Worm (Caenorhabditis elegans) whole organism, young adult: Measurements from ENCODE around the gene F41H10.4.
A peak's percentile ranks its signal among the peaks of the same experiment; 100 is the strongest.

Experiments
- B0019.2 ChIP-seq: fragments of 200-800 bp; sonication (Bioruptor generic); conservative IDR thresholded peaks from 2 replicates; pipeline ENCODE4 v1.3.6; 2022; ENCODE audit warnings: missing genetic modification reagents, missing genetic modification characterization, missing compliant biosample characterization
- B0035.1 ChIP-seq: sonication (generic microtip); optimal IDR thresholded peaks from 2 replicates; lab custom pipeline; 2016; ENCODE audit warnings: missing genetic modification characterization, mild to moderate bottlenecking, missing compliant biosample characterization, missing genotype, missing genetic modification reagents
- F39B2.1 ChIP-seq: fragments of 200-800 bp; sonication (Bioruptor generic); IDR thresholded peaks from 2 replicates; pipeline ENCODE4 v1.3.6; 2022; ENCODE audit warnings: missing genetic modification reagents, missing genetic modification characterization, missing compliant biosample characterization
- F57A8.1 ChIP-seq: fragments of 200-800 bp; sonication (Bioruptor generic); optimal IDR thresholded peaks from 2 replicates; lab custom pipeline; 2018; ENCODE audit warnings: mild to moderate bottlenecking, missing genetic modification characterization, moderate library complexity, missing compliant biosample characterization
- F57C9.4 ChIP-seq: sonication (generic microtip); optimal IDR thresholded peaks from 2 replicates; lab custom pipeline; 2017; ENCODE audit warnings: mild to moderate bottlenecking, missing genetic modification characterization, missing compliant biosample characterization
- K12H6.12 ChIP-seq: fragments of 200-800 bp; sonication (Bioruptor generic); optimal IDR thresholded peaks from 2 replicates; lab custom pipeline; 2018; ENCODE audit warnings: mild to moderate bottlenecking, missing genetic modification characterization, missing compliant biosample characterization
- T07F8.4 ChIP-seq: sonication (generic microtip); optimal IDR thresholded peaks from 2 replicates; lab custom pipeline; 2016; ENCODE audit warnings: mild to moderate bottlenecking, missing genetic modification characterization, moderate library complexity, missing compliant biosample characterization
- Y53F4B.3 ChIP-seq: fragments of 200-800 bp; sonication (Bioruptor generic); IDR thresholded peaks from 2 replicates; pipeline ENCODE4 v1.3.6; 2022; ENCODE audit warnings: missing genetic modification reagents, missing genetic modification characterization, missing compliant biosample characterization
- Y53G8AR.9 ChIP-seq: fragments of 200-800 bp; sonication (Bioruptor generic); conservative IDR thresholded peaks from 2 replicates; pipeline ENCODE4 v1.3.6; 2022; ENCODE audit warnings: missing genetic modification reagents, missing genetic modification characterization, missing compliant biosample characterization
- Y56A3A.18 ChIP-seq: fragments of 200-800 bp; sonication (Bioruptor generic); IDR thresholded peaks from 2 replicates; pipeline ENCODE4 v1.3.6; 2022; ENCODE audit warnings: missing genetic modification reagents, missing genetic modification characterization, missing compliant biosample characterization
- Y79H2A.3 ChIP-seq: fragments of 200-800 bp; sonication (Bioruptor generic); conservative IDR thresholded peaks from 2 replicates; pipeline ENCODE4 v1.3.6; 2022; ENCODE audit warnings: missing genetic modification reagents, missing genetic modification characterization, missing compliant biosample characterization
- Y95B8A.8 ChIP-seq: fragments of 200-800 bp; sonication (Bioruptor generic); IDR thresholded peaks from 2 replicates; pipeline ENCODE4 v1.3.6; 2022; ENCODE audit warnings: missing genetic modification reagents, missing genetic modification characterization, missing compliant biosample characterization
- ZK185.1 ChIP-seq: sonication (generic microtip); optimal IDR thresholded peaks from 2 replicates; lab custom pipeline; 2016; ENCODE audit warnings: mild to moderate bottlenecking, missing genetic modification characterization, missing compliant biosample characterization; ENCODE audit not compliant: poor library complexity, severe bottlenecking
- akir-1 ChIP-seq: fragments of 200-800 bp; sonication (Bioruptor generic); optimal IDR thresholded peaks from 2 replicates; lab custom pipeline; 2018; ENCODE audit warnings: mild to moderate bottlenecking, missing genetic modification characterization, moderate library complexity, missing compliant biosample characterization
- aptf-2 ChIP-seq: fragments of 200-800 bp; sonication (Bioruptor generic); conservative IDR thresholded peaks from 2 replicates; pipeline ENCODE4 v1.3.6; 2022; ENCODE audit warnings: missing genetic modification reagents, missing genetic modification characterization, missing compliant biosample characterization
- attf-6 ChIP-seq: fragments of 200-800 bp; sonication (Bioruptor generic); IDR thresholded peaks from 2 replicates; pipeline ENCODE4 v1.3.6; 2022; ENCODE audit warnings: missing genetic modification reagents, missing genetic modification characterization, missing compliant biosample characterization
- bed-1 ChIP-seq: fragments of 200-800 bp; sonication (Bioruptor generic); IDR thresholded peaks from 2 replicates; pipeline ENCODE4 v1.3.6; 2022; ENCODE audit warnings: missing genetic modification reagents, missing genetic modification characterization, missing compliant biosample characterization
- bed-2 ChIP-seq: fragments of 200-800 bp; sonication (Bioruptor generic); IDR thresholded peaks from 2 replicates; pipeline ENCODE4 v1.3.6; 2022; ENCODE audit warnings: missing genetic modification reagents, missing genetic modification characterization, missing compliant biosample characterization
- ceh-27 ChIP-seq: fragments of 200-800 bp; sonication (Bioruptor generic); optimal IDR thresholded peaks from 2 replicates; lab custom pipeline; 2018; ENCODE audit warnings: mild to moderate bottlenecking, missing genetic modification characterization, moderate library complexity, missing compliant biosample characterization
- ceh-40 ChIP-seq: fragments of 200-800 bp; sonication (Bioruptor generic); IDR thresholded peaks from 2 replicates; pipeline ENCODE4 v1.3.6; 2022; ENCODE audit warnings: missing genetic modification characterization, missing compliant biosample characterization
- ceh-91 ChIP-seq: fragments of 200-800 bp; sonication (Bioruptor generic); IDR thresholded peaks from 2 replicates; pipeline ENCODE4 v1.3.6; 2022; ENCODE audit warnings: missing genetic modification reagents, missing genetic modification characterization, missing compliant biosample characterization
- chd-7 ChIP-seq: sonication (generic microtip); optimal IDR thresholded peaks from 2 replicates; lab custom pipeline; 2016; ENCODE audit warnings: mild to moderate bottlenecking, missing genetic modification characterization, moderate library complexity, missing compliant biosample characterization
- dox-1 ChIP-seq: fragments of 200-800 bp; sonication (Bioruptor generic); IDR thresholded peaks from 2 replicates; pipeline ENCODE4 v1.3.6; 2022; ENCODE audit warnings: missing genetic modification reagents, missing genetic modification characterization, missing compliant biosample characterization
- dpff-1 ChIP-seq: sonication (generic microtip); optimal IDR thresholded peaks from 2 replicates; lab custom pipeline; 2017; ENCODE audit warnings: mild to moderate bottlenecking, missing genetic modification characterization, missing compliant biosample characterization
- egl-18 ChIP-seq: fragments of 200-800 bp; sonication (Bioruptor generic); IDR thresholded peaks from 2 replicates; pipeline ENCODE4 v1.3.6; 2022; ENCODE audit warnings: missing genetic modification reagents, missing genetic modification characterization, missing compliant biosample characterization
- egl-44 ChIP-seq: fragments of 200-800 bp; sonication (Bioruptor generic); IDR thresholded peaks from 2 replicates; pipeline ENCODE4 v1.3.6; 2022; ENCODE audit warnings: missing genetic modification reagents, missing genetic modification characterization, missing compliant biosample characterization
- him-1 ChIP-seq: sonication (generic microtip); optimal IDR thresholded peaks from 2 replicates; lab custom pipeline; 2016; ENCODE audit warnings: missing genotype, missing genetic modification reagents, missing genetic modification characterization, missing compliant biosample characterization
- hlh-26 ChIP-seq: fragments of 200-800 bp; sonication (Bioruptor generic); conservative IDR thresholded peaks from 2 replicates; pipeline ENCODE4 v1.3.6; 2022; ENCODE audit warnings: missing genetic modification reagents, missing genetic modification characterization, missing compliant biosample characterization
- let-607 ChIP-seq, 2 experiments: fragments of 200-800 bp in 1 of 2; sonication (Bioruptor generic) in 1 of 2; sonication (generic microtip) in 1 of 2; optimal IDR thresholded peaks; 2 replicates each; lab custom pipeline; 2016 to 2018; ENCODE audit warnings: mild to moderate bottlenecking in 2 of 2, missing compliant biosample characterization in 2 of 2, missing genetic modification characterization in 2 of 2, moderate library complexity in 2 of 2, missing genotype in 1 of 2
- lin-54 ChIP-seq: fragments of 200-800 bp; sonication (Bioruptor generic); optimal IDR thresholded peaks from 2 replicates; lab custom pipeline; 2018; ENCODE audit warnings: mild to moderate bottlenecking, missing genetic modification characterization, missing compliant biosample characterization
- lir-1 ChIP-seq: fragments of 200-800 bp; sonication (Bioruptor generic); conservative IDR thresholded peaks from 2 replicates; pipeline ENCODE4 v1.3.6; 2022; ENCODE audit warnings: missing genetic modification reagents, missing genetic modification characterization, missing compliant biosample characterization
- mcd-1 ChIP-seq: fragments of 200-800 bp; sonication (Bioruptor generic); IDR thresholded peaks from 2 replicates; pipeline ENCODE4 v1.3.6; 2022; ENCODE audit warnings: missing genetic modification reagents, missing genetic modification characterization, missing compliant biosample characterization
- mes-4 ChIP-seq: sonication (generic microtip); optimal IDR thresholded peaks from 2 replicates; lab custom pipeline; 2016; ENCODE audit warnings: missing genotype, missing genetic modification characterization, missing compliant biosample characterization
- nfyb-1 ChIP-seq: fragments of 200-800 bp; sonication (Bioruptor generic); IDR thresholded peaks from 2 replicates; pipeline ENCODE4 v1.3.6; 2022; ENCODE audit warnings: missing genetic modification reagents, missing genetic modification characterization, missing compliant biosample characterization
- nhr-120 ChIP-seq: fragments of 200-800 bp; sonication (Bioruptor generic); IDR thresholded peaks from 2 replicates; pipeline ENCODE4 v1.3.6; 2022; ENCODE audit warnings: missing genetic modification characterization, missing compliant biosample characterization
- nhr-27 ChIP-seq: fragments of 200-800 bp; sonication (Bioruptor generic); optimal IDR thresholded peaks from 2 replicates; lab custom pipeline; 2018; ENCODE audit warnings: mild to moderate bottlenecking, missing genetic modification characterization, moderate library complexity, missing compliant biosample characterization
- rcor-1 ChIP-seq: fragments of 200-800 bp; sonication (Bioruptor generic); IDR thresholded peaks from 2 replicates; pipeline ENCODE4 v1.3.6; 2022; ENCODE audit warnings: missing genetic modification reagents, missing genetic modification characterization, missing compliant biosample characterization
- rpc-1 ChIP-seq, 2 experiments: fragments of 150-350 bp in 1 of 2; sonication (generic microtip) in 1 of 2; optimal IDR thresholded peaks; 2 replicates each; lab custom pipeline; 2014 to 2018; ENCODE audit warnings: missing biosample characterization in 1 of 2, missing genetic modification characterization in 1 of 2, missing genetic modification reagents in 1 of 2, missing genotype in 1 of 2
- sdz-38 ChIP-seq: sonication (generic microtip); optimal IDR thresholded peaks from 2 replicates; lab custom pipeline; 2016; ENCODE audit warnings: missing genotype, missing genetic modification characterization, missing compliant biosample characterization
- snpc-1.1 ChIP-seq: sonication (generic microtip); optimal IDR thresholded peaks from 2 replicates; lab custom pipeline; 2017; ENCODE audit warnings: missing genetic modification characterization, mild to moderate bottlenecking, missing compliant biosample characterization, antibody characterized with exemption, moderate library complexity, missing genotype, missing genetic modification reagents; ENCODE audit not compliant: insufficient read depth
- snpc-1.3 ChIP-seq: sonication (generic microtip); optimal IDR thresholded peaks from 2 replicates; lab custom pipeline; 2017; ENCODE audit warnings: missing genetic modification characterization, mild to moderate bottlenecking, missing compliant biosample characterization, antibody characterized with exemption, moderate library complexity, missing genotype, missing genetic modification reagents; ENCODE audit not compliant: insufficient read depth
- snpc-3.4 ChIP-seq: sonication (generic microtip); optimal IDR thresholded peaks from 2 replicates; lab custom pipeline; 2017; ENCODE audit warnings: missing genetic modification characterization, mild to moderate bottlenecking, missing compliant biosample characterization, antibody characterized with exemption, moderate library complexity, missing genotype, missing genetic modification reagents
- snpc-4 ChIP-seq, 5 experiments: fragments of 150-350 bp in 1 of 5; sonication (generic microtip) in 4 of 5; optimal IDR thresholded peaks; 2 replicates each; lab custom pipeline; 2014 to 2018; ENCODE audit warnings: missing genetic modification characterization in 5 of 5, missing biosample characterization in 3 of 5, antibody characterized with exemption in 2 of 5, mild to moderate bottlenecking in 2 of 5, missing compliant biosample characterization in 2 of 5, missing genotype in 2 of 5, moderate library complexity in 2 of 5, missing genetic modification reagents in 1 of 5
- unc-130 ChIP-seq: sonication (generic microtip); optimal IDR thresholded peaks from 2 replicates; lab custom pipeline; 2016; ENCODE audit warnings: missing genetic modification reagents, missing genetic modification characterization, missing compliant biosample characterization
- xnd-1 ChIP-seq: sonication (generic microtip); optimal IDR thresholded peaks from 2 replicates; lab custom pipeline; 2016; ENCODE audit warnings: missing genotype, missing genetic modification reagents, missing genetic modification characterization, missing compliant biosample characterization
- ztf-18 ChIP-seq: sonication (generic microtip); optimal IDR thresholded peaks from 2 replicates; lab custom pipeline; 2016; ENCODE audit warnings: missing genotype, mild to moderate bottlenecking, missing genetic modification characterization, missing compliant biosample characterization
- ztf-26 ChIP-seq: sonication (generic microtip); optimal IDR thresholded peaks from 2 replicates; lab custom pipeline; 2017; ENCODE audit warnings: missing genetic modification characterization, missing compliant biosample characterization

Gene F41H10.4

ce11 chrIV:5317106-5317505, 47.3 kb upstream of the F41H10.4 start (continued):
- TF ChIP-seq let-607 (tag; optimal IDR thresholded peaks at IDR 0.05; lab: Kevin White, UChicago) (no peak), Y53F4B.3 (GFP tag; lab: Robert Waterston, UW) (no peak), sdz-38 (tag; lab: Kevin White, UChicago) (no peak), ceh-27 (GFP tag; lab: Kevin White, UChicago) (no peak), bed-1 (GFP tag; lab: Robert Waterston, UW) (no peak), Y79H2A.3 (no peak), nfyb-1 (no peak), ZK185.1 (tag; lab: Kevin White, UChicago) (no peak), F39B2.1 (GFP tag; lab: Robert Waterston, UW) (no peak), unc-130 (GFP tag; lab: Kevin White, UChicago) (no peak), nhr-27 (tag; lab: Kevin White, UChicago) (no peak), nhr-120 (GFP tag; lab: Robert Waterston, UW) (no peak), ztf-26 (tag; lab: Kevin White, UChicago) (no peak), snpc-1.1 (tag; lab: Kevin White, UChicago) (peak; percentile 94), rpc-1 (optimal IDR thresholded peaks at IDR 0.05; lab: Kevin White, UChicago) (no peak), rpc-1 (tag; optimal IDR thresholded peaks at IDR 0.05; lab: Kevin White, UChicago) (no peak), akir-1 (GFP tag; lab: Kevin White, UChicago) (no peak), F57C9.4 (tag; lab: Kevin White, UChicago) (no peak), B0019.2 (no peak), him-1 (tag; lab: Kevin White, UChicago) (peak; percentile 44), Y95B8A.8 (GFP tag; lab: Robert Waterston, UW) (0 out of 2 replicates have a peak, but pooled peaks have one; percentile 36), rcor-1 (peak; percentile 82), Y56A3A.18 (no peak), egl-44 (no peak), xnd-1 (no peak), aptf-2 (GFP tag; lab: Robert Waterston, UW) (no peak), ceh-40 (GFP tag; lab: Robert Waterston, UW) (no peak), ceh-91 (GFP tag; lab: Robert Waterston, UW) (no peak), K12H6.12 (tag; lab: Kevin White, UChicago) (no peak), snpc-4 (GFP tag; optimal IDR thresholded peaks at IDR 0.05; lab: Kevin White, UChicago) (peak; percentile 94), snpc-4 (tag; optimal IDR thresholded peaks at IDR 0.05; lab: Kevin White, UChicago) (peak; percentile 93 to 99 (median 98)), lir-1 (GFP tag; lab: Robert Waterston, UW) (no peak), F57A8.1 (GFP tag; lab: Kevin White, UChicago) (no peak), B0035.1 (no peak), attf-6 (GFP tag; lab: Robert Waterston, UW) (peak; percentile 97), bed-2 (no peak), egl-18 (GFP tag; lab: Robert Waterston, UW) (no peak), mcd-1 (GFP tag; lab: Robert Waterston, UW) (peak; percentile 51; the same call in 1 of the 2 replicates), chd-7 (no peak), T07F8.4 (tag; lab: Kevin White, UChicago) (no peak), hlh-26 (GFP tag; lab: Robert Waterston, UW) (no peak), ztf-18 (tag; lab: Kevin White, UChicago) (no peak), dox-1 (no peak), Y53G8AR.9 (0 out of 2 replicates have a peak, but pooled peaks have one; percentile 40), snpc-1.3 (peak; percentile 75), dpff-1 (tag; lab: Kevin White, UChicago) (no peak), snpc-3.4 (peak; percentile 75), mes-4 (no peak), lin-54 (GFP tag; lab: Kevin White, UChicago) (no peak)
